Fruit fly (Drosophila melanogaster): ENCODE data around the gene CG6299.
A peak's percentile ranks its signal among the peaks of the same experiment; 100 is the strongest.

Gene CG6299

DNA sequence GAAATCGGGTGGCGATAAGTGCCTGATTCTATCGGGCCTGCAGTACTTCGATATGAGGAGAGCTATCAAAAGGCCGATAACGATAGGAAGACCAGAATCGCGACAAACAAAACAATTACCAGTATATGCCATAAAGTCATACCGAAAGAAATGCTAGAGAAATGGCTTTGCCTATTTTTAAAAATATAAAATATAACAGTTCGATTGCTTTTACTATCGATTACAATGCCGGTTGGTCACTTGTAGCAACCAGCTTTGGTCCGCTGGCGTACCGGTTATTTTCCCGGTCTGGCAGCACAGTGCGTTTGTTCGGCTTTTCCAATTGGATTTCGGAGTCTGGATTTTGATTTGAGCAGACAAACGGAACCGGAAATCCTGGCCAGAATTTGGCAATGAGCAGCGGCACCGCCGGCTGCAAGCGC lies at the start of gene CG6299, which contains the start of the genes shtd and CG6294 (continued):
- TF ChIP-seq CG14710 (tag; optimal IDR thresholded peaks at IDR 0.05) (peak; percentile 68), CG17912 (GFP tag; optimal IDR thresholded peaks at IDR 0.05) (no peak), CG16779 (GFP tag; IDR thresholded peaks at IDR 0.05) (no peak), gfzf (GFP tag; optimal IDR thresholded peaks at IDR 0.05) (peak; percentile 16), CG17829 (tag; optimal IDR thresholded peaks at IDR 0.05) (peak; percentile 48), lilli (GFP tag; optimal IDR thresholded peaks at IDR 0.05) (peak; percentile 18), stwl (tag; optimal IDR thresholded peaks at IDR 0.05) (peak; percentile 76), CG2120 (GFP tag; optimal IDR thresholded peaks at IDR 0.05) (peak; percentile 24), trem (tag; optimal IDR thresholded peaks at IDR 0.05) (peak; percentile 79), Myb (GFP tag; optimal IDR thresholded peaks at IDR 0.05) (peak; percentile 76), tin (GFP tag; optimal IDR thresholded peaks at IDR 0.05) (peak; percentile 28), nerfin-2 (GFP tag; IDR thresholded peaks at IDR 0.05; ENCODE audit: partially characterized antibody) (peak; percentile 100), lov (optimal IDR thresholded peaks at IDR 0.05) (no peak), lov (GFP tag; IDR thresholded peaks at IDR 0.05) (no peak), h (optimal IDR thresholded peaks at IDR 0.05) (no peak), CG15514 (GFP tag; optimal IDR thresholded peaks at IDR 0.05) (peak; percentile 94), sna (GFP tag; IDR thresholded peaks at IDR 0.05; ENCODE audit: partially characterized antibody) (peak; percentile 96), CG10959 (GFP tag; IDR thresholded peaks at IDR 0.05) (no peak), CG14860 (GFP tag; IDR thresholded peaks at IDR 0.05; ENCODE audit: partially characterized antibody) (peak; percentile 99), CG6689 (GFP tag; IDR thresholded peaks at IDR 0.05) (no peak), Dbx (GFP tag; IDR thresholded peaks at IDR 0.05) (0 out of 3 replicates have a peak, but pooled peaks have one; percentile 13), pros (GFP tag; optimal IDR thresholded peaks at IDR 0.05) (no peak), CG32767 (GFP tag; IDR thresholded peaks at IDR 0.05) (no peak), Pdp1 (GFP tag; optimal IDR thresholded peaks at IDR 0.05) (peak in 1 of 2 experiments; percentile 21), Bgb (GFP tag; IDR thresholded peaks at IDR 0.05; ENCODE audit: partially characterized antibody) (peak; percentile 92), BEAF-32 (GFP tag; optimal IDR thresholded peaks at IDR 0.05) (peak; percentile 81), Sry-β (GFP tag; optimal IDR thresholded peaks at IDR 0.05) (no peak), inv (GFP tag; IDR thresholded peaks at IDR 0.05; ENCODE audit: partially characterized antibody) (peak; percentile 91), gce (GFP tag; IDR thresholded peaks at IDR 0.05) (no peak), Hand (GFP tag; optimal IDR thresholded peaks at IDR 0.05) (no peak), zen (tag; optimal IDR thresholded peaks at IDR 0.05) (peak; percentile 16), abd-A (tag; optimal IDR thresholded peaks at IDR 0.05) (no peak), CG12391 (tag; optimal IDR thresholded peaks at IDR 0.05) (peak; percentile 36), CG1792 (GFP tag; optimal IDR thresholded peaks at IDR 0.05) (no peak), slou (GFP tag; optimal IDR thresholded peaks at IDR 0.05) (no peak), Jarid2 (GFP tag; optimal IDR thresholded peaks at IDR 0.05) (no peak), fru (optimal IDR thresholded peaks at IDR 0.05) (no peak), CG2129 (GFP tag; IDR thresholded peaks at IDR 0.05; ENCODE audit: partially characterized antibody) (peak; percentile 55), Opbp (GFP tag; IDR thresholded peaks at IDR 0.05; ENCODE audit: partially characterized antibody) (peak; percentile 88), MBD-R2 (GFP tag; IDR thresholded peaks at IDR 0.05) (peak; percentile 91), nom (GFP tag; optimal IDR thresholded peaks at IDR 0.05) (no peak), knrl (GFP tag; IDR thresholded peaks at IDR 0.05; ENCODE audit: partially characterized antibody) (peak; percentile 86), CG30020 (tag; optimal IDR thresholded peaks at IDR 0.05) (peak; percentile 50), Dref (GFP tag; IDR thresholded peaks at IDR 0.05) (peak; percentile 96), Max (GFP tag; optimal IDR thresholded peaks at IDR 0.05) (peak; percentile 25), chinmo (GFP tag; IDR thresholded peaks at IDR 0.05; ENCODE audit: partially characterized antibody) (peak; percentile 75; the same call in 2 of the 4 replicates), Xbp1 (GFP tag; optimal IDR thresholded peaks at IDR 0.05) (peak; percentile 32), Sry-δ (GFP tag; optimal IDR thresholded peaks at IDR 0.05) (peak; percentile 79), sob (GFP tag; IDR thresholded peaks at IDR 0.05) (peak; percentile 31; the same call in 1 of the 2 replicates), CG3838 (GFP tag; optimal IDR thresholded peaks at IDR 0.05) (no peak)
